Worm (Caenorhabditis elegans) whole organism, early embryonic: ENCODE data around the gene dct-8.

Experiments
- B0310.2 ChIP-seq: sonication (generic microtip); optimal IDR thresholded peaks from 2 replicates; lab custom pipeline; 2016; ENCODE audit warnings: mild to moderate bottlenecking, missing genetic modification characterization, missing compliant biosample characterization
- F13C5.2 ChIP-seq: sonication (generic microtip); optimal IDR thresholded peaks from 2 replicates; lab custom pipeline; 2017; ENCODE audit warnings: mild to moderate bottlenecking, missing genetic modification characterization, inconsistent platforms, missing compliant biosample characterization
- ama-1 ChIP-seq: fragments of 150-350 bp; optimal IDR thresholded peaks from 2 replicates; lab custom pipeline; 2014
- ceh-13 ChIP-seq: fragments of 200-800 bp; sonication (Bioruptor generic); optimal IDR thresholded peaks from 2 replicates; lab custom pipeline; 2018; ENCODE audit warnings: mild to moderate bottlenecking, missing genetic modification characterization, missing compliant biosample characterization
- flt-1 ChIP-seq: fragments of 200-800 bp; sonication (Bioruptor generic); IDR thresholded peaks from 2 replicates; pipeline ENCODE4 v1.3.6; 2022; ENCODE audit warnings: missing genetic modification characterization, missing compliant biosample characterization
- hmbx-1 ChIP-seq: sonication (generic microtip); optimal IDR thresholded peaks from 2 replicates; lab custom pipeline; 2016; ENCODE audit warnings: mild to moderate bottlenecking, missing genetic modification characterization, missing compliant biosample characterization
- pes-1 ChIP-seq: fragments of 200-800 bp; sonication (Bioruptor generic); IDR thresholded peaks from 2 replicates; pipeline ENCODE4 v1.3.6; 2022; ENCODE audit warnings: missing genetic modification reagents, missing genetic modification characterization, missing compliant biosample characterization
- scrt-1 ChIP-seq: fragments of 200-800 bp; sonication (Bioruptor generic); IDR thresholded peaks from 2 replicates; pipeline ENCODE4 v1.3.6; 2022; ENCODE audit warnings: missing genetic modification characterization, missing compliant biosample characterization
- tbx-37 ChIP-seq: fragments of 200-800 bp; sonication (Bioruptor generic); conservative IDR thresholded peaks from 2 replicates; pipeline ENCODE4 v1.3.6; 2022; ENCODE audit warnings: missing genetic modification reagents, missing genetic modification characterization, missing compliant biosample characterization
- tra-4 ChIP-seq: sonication (generic microtip); optimal IDR thresholded peaks from 2 replicates; lab custom pipeline; 2017; ENCODE audit warnings: missing genetic modification characterization, missing compliant biosample characterization

DNA sequence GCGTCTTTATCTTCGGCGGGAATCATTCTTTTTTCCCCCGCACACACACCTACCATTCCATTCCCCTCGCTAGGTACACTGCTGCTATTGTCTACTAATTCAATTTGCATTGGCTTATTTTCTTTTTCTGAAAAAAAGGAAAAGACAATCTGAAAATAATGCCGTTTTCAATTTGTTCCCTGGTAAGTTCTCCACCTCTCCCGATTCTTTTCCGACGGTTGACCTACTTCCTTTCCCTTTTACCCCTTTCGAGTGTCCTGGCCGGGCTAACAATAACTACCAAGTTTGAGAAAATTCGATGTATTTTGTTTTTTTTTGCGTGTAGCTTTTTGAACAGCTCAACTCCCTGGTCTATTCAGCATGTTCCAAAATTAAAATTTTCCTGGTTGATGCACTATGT is 27.6 kb upstream of the dct-8 start, which contains the start of gene F37C4.4:
- TF ChIP-seq F13C5.2 (tag; lab: Kevin White, UChicago) (no peak), tra-4 (tag; lab: Kevin White, UChicago) (no peak), scrt-1 (no peak), flt-1 (GFP tag; lab: Robert Waterston, UW) (no peak), ama-1 (lab: Kevin White, UChicago) (no peak), B0310.2 (tag; lab: Kevin White, UChicago) (no peak), ceh-13 (GFP tag; lab: Kevin White, UChicago) (no peak), pes-1 (GFP tag; lab: Robert Waterston, UW) (no peak), tbx-37 (GFP tag; lab: Robert Waterston, UW) (no peak), hmbx-1 (tag; lab: Kevin White, UChicago) (no peak)
